Fruit fly (Drosophila melanogaster) whole organism, embryonic: ENCODE results near the gene CG33796.

Source experiments
- B-H2 ChIP-seq: fragments of 200-800 bp; sonication (Bioruptor generic); optimal IDR thresholded peaks from 2 replicates; lab custom pipeline; 2018; ENCODE audit warnings: missing biosample characterization, mild to moderate bottlenecking, missing genetic modification characterization
- CG11093 ChIP-seq: fragments of 200-800 bp; sonication (Bioruptor generic); IDR thresholded peaks from 3 replicates; pipeline ENCODE4 v1.3.6; 2022; ENCODE audit warnings: missing biosample characterization, missing genetic modification characterization
- CG11247 ChIP-seq: fragments of 200-800 bp; sonication (Bioruptor generic); IDR thresholded peaks from 2 replicates; pipeline ENCODE4 v1.3.6; 2022; ENCODE audit warnings: missing biosample characterization, missing genetic modification characterization
- CG12071 ChIP-seq: fragments of 200-800 bp; sonication (Bioruptor generic); optimal IDR thresholded peaks from 3 replicates; lab custom pipeline; 2018; ENCODE audit warnings: missing biosample characterization, mild to moderate bottlenecking, missing genetic modification characterization
- CG12659 ChIP-seq: fragments of 200-800 bp; sonication (Bioruptor generic); optimal IDR thresholded peaks from 3 replicates; lab custom pipeline; 2017; ENCODE audit warnings: mild to moderate bottlenecking, missing biosample characterization, missing genetic modification reagents, missing genetic modification characterization
- CG13894 ChIP-seq: fragments of 200-800 bp; sonication (Bioruptor generic); optimal IDR thresholded peaks from 3 replicates; lab custom pipeline; 2018; ENCODE audit warnings: missing biosample characterization, mild to moderate bottlenecking, missing genetic modification characterization, moderate library complexity
- CG15011 ChIP-seq: fragments of 200-800 bp; sonication (Bioruptor generic); optimal IDR thresholded peaks from 3 replicates; lab custom pipeline; 2018; ENCODE audit warnings: missing biosample characterization, mild to moderate bottlenecking, missing genetic modification characterization
- CG1647 ChIP-seq: fragments of 200-800 bp; sonication (Bioruptor generic); optimal IDR thresholded peaks from 3 replicates; lab custom pipeline; 2016; ENCODE audit warnings: missing biosample characterization, missing genetic modification characterization
- CG16779 ChIP-seq: fragments of 200-800 bp; sonication (Bioruptor generic); IDR thresholded peaks from 2 replicates; pipeline ENCODE4 v1.3.6; 2022; ENCODE audit warnings: missing biosample characterization, missing genetic modification characterization
- CG16813 ChIP-seq: fragments of 200-800 bp; sonication (Bioruptor generic); IDR thresholded peaks from 3 replicates; pipeline ENCODE4 v1.3.6; 2022; ENCODE audit warnings: missing biosample characterization, missing genetic modification characterization; ENCODE audit not compliant: partially characterized antibody
- CG17385 ChIP-seq: fragments of 200-800 bp; sonication (Bioruptor generic); optimal IDR thresholded peaks from 3 replicates; lab custom pipeline; 2018; ENCODE audit warnings: missing biosample characterization, mild to moderate bottlenecking, missing genetic modification characterization
- CG18476 ChIP-seq: fragments of 200-800 bp; sonication (Bioruptor generic); optimal IDR thresholded peaks from 2 replicates; lab custom pipeline; 2016; ENCODE audit warnings: missing biosample characterization, mild to moderate bottlenecking, missing genetic modification characterization
- CG3065 ChIP-seq: fragments of 200-800 bp; sonication (Bioruptor generic); optimal IDR thresholded peaks from 2 replicates; lab custom pipeline; 2016; ENCODE audit warnings: missing biosample characterization, missing genetic modification characterization
- CG31365 ChIP-seq: fragments of 200-800 bp; sonication (Bioruptor generic); optimal IDR thresholded peaks from 2 replicates; lab custom pipeline; 2018; ENCODE audit warnings: missing biosample characterization, mild to moderate bottlenecking, missing genetic modification characterization
- CG3995 ChIP-seq: fragments of 200-800 bp; sonication (Bioruptor generic); optimal IDR thresholded peaks from 3 replicates; lab custom pipeline; 2016; ENCODE audit warnings: missing biosample characterization, missing genetic modification characterization
- CG4328 ChIP-seq: fragments of 200-800 bp; sonication (Bioruptor generic); optimal IDR thresholded peaks from 3 replicates; lab custom pipeline; 2017; ENCODE audit warnings: missing biosample characterization, missing genetic modification reagents, missing genetic modification characterization
- CG6683 ChIP-seq: fragments of 200-800 bp; sonication (Bioruptor generic); optimal IDR thresholded peaks from 2 replicates; lab custom pipeline; 2017; ENCODE audit warnings: missing biosample characterization, mild to moderate bottlenecking, missing genetic modification characterization, missing genetic modification reagents
- CG9437 ChIP-seq: fragments of 200-800 bp; sonication (Bioruptor generic); optimal IDR thresholded peaks from 2 replicates; lab custom pipeline; 2018; ENCODE audit warnings: missing biosample characterization, mild to moderate bottlenecking, missing genetic modification characterization
- CrebB ChIP-seq: fragments of 200-800 bp; sonication (Bioruptor generic); optimal IDR thresholded peaks from 3 replicates; lab custom pipeline; 2018; ENCODE audit warnings: missing biosample characterization, mild to moderate bottlenecking, missing genetic modification characterization
- Dll ChIP-seq: fragments of 200-800 bp; sonication (Bioruptor generic); IDR thresholded peaks from 4 replicates; pipeline ENCODE4 v1.3.6; 2022; ENCODE audit warnings: missing biosample characterization, missing genetic modification characterization; ENCODE audit not compliant: partially characterized antibody
- E2f2 ChIP-seq: fragments of 200-800 bp; sonication (Bioruptor generic); IDR thresholded peaks from 2 replicates; pipeline ENCODE4 v1.3.6; 2022; ENCODE audit warnings: missing biosample characterization, missing genetic modification characterization
- Fer2 ChIP-seq: fragments of 200-800 bp; sonication (Bioruptor generic); optimal IDR thresholded peaks from 2 replicates; lab custom pipeline; 2018; ENCODE audit warnings: missing biosample characterization, mild to moderate bottlenecking, missing genetic modification characterization, moderate library complexity
- Hmr ChIP-seq: fragments of 200-800 bp; sonication (Bioruptor generic); optimal IDR thresholded peaks from 3 replicates; lab custom pipeline; 2017; ENCODE audit warnings: mild to moderate bottlenecking, missing biosample characterization, missing genetic modification reagents, missing genetic modification characterization
- Lhr ChIP-seq: fragments of 200-800 bp; sonication (Bioruptor generic); optimal IDR thresholded peaks from 3 replicates; lab custom pipeline; 2017; ENCODE audit warnings: mild to moderate bottlenecking, missing biosample characterization, missing genetic modification reagents, missing genetic modification characterization
- MTF-1 ChIP-seq: fragments of 200-800 bp; sonication (Bioruptor generic); optimal IDR thresholded peaks from 2 replicates; lab custom pipeline; 2018; ENCODE audit warnings: missing biosample characterization, mild to moderate bottlenecking, missing genetic modification characterization, borderline replicate concordance
- NFAT ChIP-seq: fragments of 200-800 bp; sonication (Bioruptor generic); IDR thresholded peaks from 2 replicates; pipeline ENCODE4 v1.3.6; 2022; ENCODE audit warnings: missing biosample characterization, missing genetic modification characterization
- Oli ChIP-seq: fragments of 200-800 bp; sonication (Bioruptor generic); optimal IDR thresholded peaks from 2 replicates; lab custom pipeline; 2018; ENCODE audit warnings: missing biosample characterization, mild to moderate bottlenecking, missing genetic modification characterization, moderate library complexity
- Pdp1 ChIP-seq, 2 experiments: fragments of 200-800 bp; sonication (Bioruptor generic); optimal IDR thresholded peaks; 3 replicates each; lab custom pipeline; 2016; ENCODE audit warnings: missing biosample characterization in 2 of 2, missing genetic modification characterization in 2 of 2, mild to moderate bottlenecking in 1 of 2, moderate library complexity in 1 of 2
- Sin3A ChIP-seq: fragments of >200 bp; optimal IDR thresholded peaks from 2 replicates; lab custom pipeline; 2018
- TFAM ChIP-seq: fragments of 200-800 bp; sonication (Bioruptor generic); optimal IDR thresholded peaks from 2 replicates; lab custom pipeline; 2017; ENCODE audit warnings: missing biosample characterization, missing genetic modification characterization, inconsistent platforms
- caup ChIP-seq: fragments of 200-800 bp; sonication (Bioruptor generic); optimal IDR thresholded peaks from 3 replicates; lab custom pipeline; 2017; ENCODE audit warnings: missing biosample characterization, mild to moderate bottlenecking, missing genetic modification characterization, moderate library complexity; ENCODE audit not compliant: severe bottlenecking
- crc ChIP-seq: fragments of 200-800 bp; sonication (Bioruptor generic); optimal IDR thresholded peaks from 2 replicates; lab custom pipeline; 2016; ENCODE audit warnings: missing biosample characterization, missing genetic modification characterization
- crp ChIP-seq, 2 experiments: fragments of 200-800 bp; sonication (Bioruptor generic); optimal IDR thresholded peaks; 2 replicates in 1 of 2; 3 replicates in 1 of 2; lab custom pipeline; 2017; ENCODE audit warnings: missing biosample characterization in 2 of 2, missing genetic modification characterization in 2 of 2, mild to moderate bottlenecking in 1 of 2, moderate library complexity in 1 of 2
- danr ChIP-seq: fragments of 200-800 bp; sonication (Bioruptor generic); IDR thresholded peaks from 2 replicates; pipeline ENCODE4 v1.3.6; 2022; ENCODE audit warnings: missing biosample characterization, missing genetic modification characterization
- ewg ChIP-seq: fragments of 200-800 bp; sonication (Bioruptor generic); optimal IDR thresholded peaks from 3 replicates; lab custom pipeline; 2017; ENCODE audit warnings: mild to moderate bottlenecking, missing biosample characterization, missing genetic modification reagents, missing genetic modification characterization
- fu2 ChIP-seq: fragments of 200-800 bp; sonication (Bioruptor generic); optimal IDR thresholded peaks from 2 replicates; lab custom pipeline; 2016; ENCODE audit warnings: missing biosample characterization, missing genetic modification characterization
- h ChIP-seq: fragments of >200 bp; optimal IDR thresholded peaks from 2 replicates; lab custom pipeline; 2017
- lilli ChIP-seq: fragments of 200-800 bp; sonication (Bioruptor generic); optimal IDR thresholded peaks from 3 replicates; lab custom pipeline; 2016; ENCODE audit warnings: missing biosample characterization, missing genetic modification characterization
- nau ChIP-seq: fragments of 200-800 bp; sonication (Bioruptor generic); optimal IDR thresholded peaks from 3 replicates; lab custom pipeline; 2017; ENCODE audit warnings: missing biosample characterization, mild to moderate bottlenecking, missing genetic modification characterization, missing genetic modification reagents
- nerfin-2 ChIP-seq: fragments of 200-800 bp; sonication (Bioruptor generic); IDR thresholded peaks from 2 replicates; pipeline ENCODE4 v1.3.6; 2022; ENCODE audit warnings: missing biosample characterization, missing genetic modification characterization; ENCODE audit not compliant: partially characterized antibody
- pb ChIP-seq: fragments of 200-800 bp; sonication (Bioruptor generic); optimal IDR thresholded peaks from 3 replicates; lab custom pipeline; 2016; ENCODE audit warnings: missing biosample characterization, missing genetic modification characterization
- pho ChIP-seq: fragments of 200-800 bp; sonication (Bioruptor generic); optimal IDR thresholded peaks from 2 replicates; lab custom pipeline; 2016; ENCODE audit warnings: missing biosample characterization, missing genetic modification characterization
- rib ChIP-seq: fragments of 200-800 bp; sonication (Bioruptor generic); IDR thresholded peaks from 2 replicates; pipeline ENCODE4 v1.3.6; 2022; ENCODE audit warnings: missing biosample characterization, missing genetic modification characterization
- sens ChIP-seq: fragments of 200-800 bp; sonication (Bioruptor generic); peaks from one replicate; lab custom pipeline; 2016; ENCODE audit warnings: missing biosample characterization, missing genetic modification characterization
- sr ChIP-seq: fragments of 200-800 bp; sonication (Bioruptor generic); IDR thresholded peaks from 3 replicates; pipeline ENCODE4 v1.3.6; 2022; ENCODE audit warnings: missing biosample characterization, missing genetic modification characterization
- ttk ChIP-seq: fragments of 200-800 bp; sonication (Bioruptor generic); IDR thresholded peaks from 2 replicates; pipeline ENCODE4 v2.1.2; 2022; ENCODE audit warnings: missing biosample characterization, missing genetic modification characterization
- vfl ChIP-seq: fragments of 200-800 bp; sonication (Bioruptor generic); optimal IDR thresholded peaks from 2 replicates; lab custom pipeline; 2016; ENCODE audit warnings: missing biosample characterization, missing genetic modification characterization
- zfh2 ChIP-seq: fragments of 200-800 bp; sonication (Bioruptor generic); optimal IDR thresholded peaks from 2 replicates; lab custom pipeline; 2016; ENCODE audit warnings: missing biosample characterization, missing genetic modification characterization

The CG33796 gene

dm6 chr3L:16157251-16158190 is 12.4 kb downstream of the CG33796 start (continued):
- TF ChIP-seq E2f2 (GFP tag; lab: Robert Waterston, UW) (0 out of 2 replicates have a peak, but pooled peaks have one; percentile 19), CG4328 (no peak), nerfin-2 (GFP tag; lab: Robert Waterston, UW) (no peak), crp (GFP tag; optimal IDR thresholded peaks at IDR 0.05; lab: Kevin White, UChicago) (no peak), lilli (GFP tag; lab: Kevin White, UChicago) (peak; percentile 64), Pdp1 (GFP tag; optimal IDR thresholded peaks at IDR 0.05; lab: Kevin White, UChicago) (peak; percentile 57 to 74), CG12659 (GFP tag; lab: Kevin White, UChicago) (peak; percentile 39), sens (GFP tag; lab: Kevin White, UChicago) (peak; percentile 94), CrebB (no peak), vfl (GFP tag; lab: Kevin White, UChicago) (no peak), ttk (GFP tag; lab: Robert Waterston, UW) (peak; percentile 30; the same call in 1 of the 2 replicates), caup (no peak), Sin3A (lab: Kevin White, UChicago) (no peak), CG11093 (GFP tag; lab: Robert Waterston, UW) (0 out of 3 replicates have a peak, but pooled peaks have one; percentile 14), ewg (GFP tag; lab: Kevin White, UChicago) (peak; percentile 22), MTF-1 (GFP tag; lab: Kevin White, UChicago) (no peak), fu2 (GFP tag; lab: Kevin White, UChicago) (peak; percentile 1), Oli (tag; lab: Kevin White, UChicago) (peak; percentile 58), CG17385 (GFP tag; lab: Kevin White, UChicago) (peak; percentile 41), zfh2 (GFP tag; lab: Kevin White, UChicago) (peak; percentile 18), CG15011 (GFP tag; lab: Kevin White, UChicago) (peak; percentile 2), h (lab: Kevin White, UChicago) (no peak), pb (GFP tag; lab: Kevin White, UChicago) (no peak), Fer2 (tag; lab: Kevin White, UChicago) (peak; percentile 15), CG12071 (GFP tag; lab: Kevin White, UChicago) (no peak), NFAT (GFP tag; lab: Robert Waterston, UW) (no peak), CG13894 (no peak), CG16779 (no peak), sr (GFP tag; lab: Robert Waterston, UW) (no peak), Hmr (GFP tag; lab: Kevin White, UChicago) (peak; percentile 63), TFAM (GFP tag; lab: Kevin White, UChicago) (no peak), CG9437 (GFP tag; lab: Kevin White, UChicago) (peak; percentile 45), crc (peak; percentile 2), rib (GFP tag; lab: Robert Waterston, UW) (no peak), pho (GFP tag; lab: Kevin White, UChicago) (peak; percentile 39), CG3995 (peak; percentile 3), CG31365 (tag; lab: Kevin White, UChicago) (no peak), CG18476 (GFP tag; lab: Kevin White, UChicago) (no peak), CG16813 (no peak), CG3065 (GFP tag; lab: Kevin White, UChicago) (peak; percentile 16), danr (no peak), CG6683 (GFP tag; lab: Kevin White, UChicago) (peak; percentile 10), B-H2 (GFP tag; lab: Kevin White, UChicago) (no peak), Lhr (GFP tag; lab: Kevin White, UChicago) (no peak), Dll (GFP tag; lab: Robert Waterston, UW) (no peak), CG11247 (GFP tag; lab: Robert Waterston, UW) (0 out of 2 replicates have a peak, but pooled peaks have one; percentile 32), CG1647 (GFP tag; lab: Kevin White, UChicago) (peak; percentile 10), nau (peak; percentile 12)
